Worm (Caenorhabditis elegans): Measurements from ENCODE around the gene F41E6.8.

DNA sequence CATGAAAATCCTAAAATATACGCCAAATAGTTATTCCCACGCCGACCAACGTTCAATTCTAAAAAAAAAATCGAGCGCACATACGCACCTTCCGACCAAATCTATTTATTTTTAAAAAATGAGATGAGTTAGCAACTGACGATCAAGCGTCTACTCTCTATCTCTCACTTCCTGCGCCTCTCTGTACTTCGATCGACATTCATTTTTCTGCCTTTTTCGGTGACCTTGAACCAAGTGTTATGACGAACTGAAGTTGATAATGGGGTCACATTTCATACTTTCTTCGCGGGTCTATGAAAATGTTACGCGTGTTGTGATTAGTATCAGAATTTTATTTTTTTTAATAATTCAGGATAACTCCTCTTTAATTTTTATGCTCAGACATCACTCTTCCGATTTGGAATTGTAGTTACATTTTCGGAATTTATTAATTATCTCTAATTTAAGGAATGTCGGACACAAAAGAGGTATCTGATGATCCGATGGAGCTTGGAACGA lies 6.1 kb upstream of the F41E6.8 start, which contains the start of gene smk-1:
- TF ChIP-seq egl-27 (tag; optimal IDR thresholded peaks at IDR 0.05): no peak
- TF ChIP-seq mdl-1 (tag; optimal IDR thresholded peaks at IDR 0.05): no peak
- no peak for TF ChIP-seq nhr-237 (tag; optimal IDR thresholded peaks at IDR 0.05)
- no peak for TF ChIP-seq sea-2 (GFP tag; optimal IDR thresholded peaks at IDR 0.05)
- no peak for TF ChIP-seq elt-3 (tag; optimal IDR thresholded peaks at IDR 0.05)
- TF ChIP-seq daf-12 (tag; optimal IDR thresholded peaks at IDR 0.05): no peak
- no peak for TF ChIP-seq nhr-28 (tag; optimal IDR thresholded peaks at IDR 0.05)
- no peak for TF ChIP-seq skn-1 (tag; optimal IDR thresholded peaks at IDR 0.05)
